Fruit fly (Drosophila melanogaster) Kc167 (cell line): ENCODE results near the gene CG15625.

Source experiments
- Myc ChIP-seq: fragments of >200 bp; optimal IDR thresholded peaks from 2 replicates; lab custom pipeline; 2017; ENCODE audit warnings: missing external identifiers
- h ChIP-seq: fragments of >200 bp; optimal IDR thresholded peaks from 3 replicates; lab custom pipeline; 2018; ENCODE audit warnings: missing external identifiers
- insv ChIP-seq: fragments of >200 bp; optimal IDR thresholded peaks from 3 replicates; lab custom pipeline; 2018; ENCODE audit warnings: missing external identifiers
- psq ChIP-seq: fragments of >200 bp; optimal IDR thresholded peaks from 2 replicates; lab custom pipeline; 2017; ENCODE audit warnings: missing external identifiers
- ttk ChIP-seq: sonication (Bioruptor generic); optimal IDR thresholded peaks from 2 replicates; lab custom pipeline; 2017; ENCODE audit warnings: missing external identifiers

DNA sequence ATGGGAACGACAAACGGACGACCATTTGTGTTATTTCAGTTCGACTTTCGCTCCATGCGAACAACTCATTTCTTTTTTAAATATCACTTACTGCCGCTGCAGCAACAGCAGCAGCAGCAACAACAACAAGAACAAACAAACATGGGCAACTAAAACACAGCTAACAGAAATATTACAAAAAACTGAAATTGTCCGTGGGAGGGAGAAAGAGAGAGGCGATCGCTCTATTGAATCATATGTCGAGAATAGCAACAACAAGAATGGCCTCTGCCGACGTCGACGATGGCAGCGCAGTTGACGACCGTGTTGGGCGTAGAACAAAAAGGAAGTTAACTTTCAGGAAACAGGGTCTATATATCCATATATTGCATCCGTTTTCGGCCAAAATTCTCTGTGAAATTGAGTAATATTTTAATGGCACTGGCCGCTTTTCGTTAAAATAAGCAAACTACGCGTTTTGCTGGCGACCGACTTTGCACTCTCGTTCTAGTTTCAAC lies 43.1 kb upstream of the CG15625 start:
- no peak for TF ChIP-seq psq
- no peak for TF ChIP-seq h (lab: Kevin White, UChicago)
- no peak for TF ChIP-seq Myc (lab: Kevin White, UChicago)
- no peak for TF ChIP-seq insv (lab: Kevin White, UChicago)
- no peak for TF ChIP-seq ttk (lab: Kevin White, UChicago)
